Fruit fly (Drosophila melanogaster) whole organism, wandering third instar larva: ENCODE results near the gene tank.

ENCODE experiments used
- Dfd ChIP-seq: fragments of >200 bp; optimal IDR thresholded peaks from 2 replicates; lab custom pipeline; 2017; ENCODE audit warnings: missing biosample characterization, missing genetic modification characterization
- GATAd ChIP-seq: sonication (Bioruptor generic); optimal IDR thresholded peaks from 2 replicates; lab custom pipeline; 2016; ENCODE audit warnings: missing biosample characterization, missing genetic modification characterization
- Hr78 ChIP-seq: fragments of >200 bp; optimal IDR thresholded peaks from 2 replicates; lab custom pipeline; 2017; ENCODE audit warnings: missing biosample characterization, missing genetic modification characterization
- OdsH ChIP-seq: fragments of 200-800 bp; sonication (Bioruptor generic); optimal IDR thresholded peaks from 2 replicates; lab custom pipeline; 2016; ENCODE audit warnings: missing biosample characterization, mild to moderate bottlenecking, missing genetic modification characterization
- br ChIP-seq: fragments of 200-800 bp; sonication (Bioruptor generic); optimal IDR thresholded peaks from 2 replicates; lab custom pipeline; 2016; ENCODE audit warnings: missing biosample characterization, missing genetic modification characterization
- dmrt93B ChIP-seq: fragments of 200-800 bp; sonication (Bioruptor generic); optimal IDR thresholded peaks from 2 replicates; lab custom pipeline; 2018; ENCODE audit warnings: missing biosample characterization, mild to moderate bottlenecking, missing genetic modification characterization
- fru ChIP-seq: fragments of 200-800 bp; sonication (Bioruptor generic); optimal IDR thresholded peaks from 3 replicates; lab custom pipeline; 2016; ENCODE audit warnings: missing biosample characterization, mild to moderate bottlenecking, missing genetic modification characterization
- jim ChIP-seq: fragments of 175-275, 200-325 bp; sonication (Bioruptor generic); optimal IDR thresholded peaks from 2 replicates; lab custom pipeline; 2016; ENCODE audit warnings: missing biosample characterization, mild to moderate bottlenecking, missing genetic modification characterization
- pan ChIP-seq: fragments of >200 bp; optimal IDR thresholded peaks from 2 replicates; lab custom pipeline; 2017
- usp ChIP-seq: fragments of >200 bp; optimal IDR thresholded peaks from 2 replicates; lab custom pipeline; 2017; ENCODE audit warnings: missing biosample characterization, missing genetic modification characterization

DNA sequence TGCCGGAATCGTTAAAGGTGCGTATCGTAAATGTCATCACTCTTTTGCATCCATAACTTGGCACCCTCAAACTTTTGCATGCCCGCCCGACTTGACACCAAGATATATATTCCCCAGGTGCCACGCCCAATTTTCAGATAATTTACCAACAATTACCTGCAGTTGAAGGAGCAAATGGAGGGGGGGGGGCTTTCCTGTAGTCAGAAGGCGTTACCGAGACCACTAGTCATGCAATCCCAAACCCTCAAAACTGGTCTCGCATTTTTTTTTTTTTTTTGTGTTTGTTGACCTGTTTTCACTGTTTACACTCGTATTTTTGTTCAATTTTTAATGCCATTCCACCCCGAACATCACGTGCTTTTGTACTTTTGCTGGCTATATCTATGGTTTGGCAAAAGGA, 12.1 kb downstream of the tank start:
- TF ChIP-seq usp (GFP tag; lab: Kevin White, UChicago) (no peak), fru (GFP tag; lab: Kevin White, UChicago) (no peak), Dfd (GFP tag; lab: Kevin White, UChicago) (no peak), pan (no peak), jim (no peak), dmrt93B (GFP tag; lab: Kevin White, UChicago) (no peak), br (GFP tag; lab: Kevin White, UChicago) (no peak), GATAd (no peak), Hr78 (no peak), OdsH (GFP tag; lab: Kevin White, UChicago) (no peak)
